Fruit fly (Drosophila melanogaster): ENCODE results near the gene mRNA-cap.

mRNA-cap gene

DNA sequence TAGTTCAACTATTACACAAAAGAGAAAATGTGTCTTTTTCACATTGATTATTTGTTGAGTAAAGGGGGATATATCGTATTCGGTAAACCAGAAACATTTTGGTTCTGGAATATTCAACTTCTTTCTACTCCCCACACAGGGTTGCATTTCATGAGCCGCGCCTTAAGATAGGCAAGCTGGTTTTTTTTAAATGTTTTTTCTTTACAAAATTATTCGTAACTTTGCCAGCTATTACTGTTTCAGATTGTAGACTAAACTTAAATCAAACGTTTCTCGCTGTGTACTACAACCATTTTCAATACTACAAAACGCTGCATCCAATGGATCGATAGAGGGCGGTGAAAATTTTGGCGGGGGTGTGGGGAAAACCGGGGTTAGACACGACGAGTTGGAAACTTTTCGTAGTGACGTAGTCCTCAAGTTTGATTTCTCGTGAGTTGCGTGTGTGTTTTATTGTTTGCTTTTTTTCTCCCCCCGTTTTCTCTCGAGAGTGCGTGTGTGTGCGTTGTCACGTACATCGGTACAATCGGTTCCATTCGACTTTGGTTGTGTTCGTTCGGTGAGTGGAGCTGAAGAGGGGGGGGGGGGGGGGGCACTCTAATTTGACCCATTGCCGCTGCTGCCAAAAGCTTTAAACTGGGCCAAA, 29.0 kb downstream of the mRNA-cap start (continued):
- TF ChIP-seq so (GFP tag; IDR thresholded peaks at IDR 0.05) (no peak), sd (tag; optimal IDR thresholded peaks at IDR 0.05) (no peak), CG11696 (GFP tag; IDR thresholded peaks at IDR 0.05) (no peak), CG6813 (GFP tag; optimal IDR thresholded peaks at IDR 0.05) (no peak), CG10321 (GFP tag; IDR thresholded peaks at IDR 0.05) (no peak), stc (GFP tag; IDR thresholded peaks at IDR 0.05) (no peak), otp (GFP tag; IDR thresholded peaks at IDR 0.05) (no peak), CG13624 (GFP tag; optimal IDR thresholded peaks at IDR 0.05) (no peak), slou (GFP tag; optimal IDR thresholded peaks at IDR 0.05) (no peak), CG13296 (GFP tag; optimal IDR thresholded peaks at IDR 0.05) (peak; percentile 9), Side (GFP tag; optimal IDR thresholded peaks at IDR 0.05) (no peak), chif (GFP tag; optimal IDR thresholded peaks at IDR 0.05) (peak in 1 of 2 experiments; percentile 20), Stat92E (GFP tag; optimal IDR thresholded peaks at IDR 0.05) (no peak), CG14667 (GFP tag; IDR thresholded peaks at IDR 0.05) (no peak), CG30020 (tag; optimal IDR thresholded peaks at IDR 0.05) (no peak), Spps (tag; optimal IDR thresholded peaks at IDR 0.05) (no peak), HmgZ (tag; optimal IDR thresholded peaks at IDR 0.05) (no peak), hbn (GFP tag; IDR thresholded peaks at IDR 0.05; ENCODE audit: partially characterized antibody) (no peak), ci (GFP tag; IDR thresholded peaks at IDR 0.05) (0 out of 3 replicates have a peak, but pooled peaks have one; percentile 31), ara (GFP tag; IDR thresholded peaks at IDR 0.05) (no peak), Fer1 (GFP tag; optimal IDR thresholded peaks at IDR 0.05) (peak; percentile 34), ind (GFP tag; optimal IDR thresholded peaks at IDR 0.05) (peak; percentile 23), Chrac-16 (GFP tag; optimal IDR thresholded peaks at IDR 0.05) (no peak), CG4282 (GFP tag; optimal IDR thresholded peaks at IDR 0.05) (no peak), fd96Cb (tag; optimal IDR thresholded peaks at IDR 0.05) (peak; percentile 33), CG10959 (GFP tag; IDR thresholded peaks at IDR 0.05) (no peak), Asciz (GFP tag; optimal IDR thresholded peaks at IDR 0.05) (no peak), cg (GFP tag; optimal IDR thresholded peaks at IDR 0.05) (peak; percentile 64), Adf1 (GFP tag; IDR thresholded peaks at IDR 0.05) (no peak), CG12155 (GFP tag; optimal IDR thresholded peaks at IDR 0.05) (no peak), CG10267 (tag; optimal IDR thresholded peaks at IDR 0.05) (peak; percentile 6), Dad (GFP tag; optimal IDR thresholded peaks at IDR 0.05) (peak; percentile 28), gro (GFP tag; optimal IDR thresholded peaks at IDR 0.05) (no peak), HHEX (GFP tag; optimal IDR thresholded peaks at IDR 0.05) (peak; percentile 61), lola (GFP tag; optimal IDR thresholded peaks at IDR 0.05) (peak in 1 of 3 experiments; percentile 4), Ada2b (GFP tag; IDR thresholded peaks at IDR 0.05) (peak; percentile 49; the same call in 1 of the 2 replicates), ato (GFP tag; IDR thresholded peaks at IDR 0.05; ENCODE audit: partially characterized antibody) (no peak), Dip2 (GFP tag; IDR thresholded peaks at IDR 0.05) (no peak), CkIIα-i1 (GFP tag; IDR thresholded peaks at IDR 0.05) (no peak), pzg (GFP tag; optimal IDR thresholded peaks at IDR 0.05) (no peak), ham (GFP tag; IDR thresholded peaks at IDR 0.05) (no peak), cato (GFP tag; optimal IDR thresholded peaks at IDR 0.05; ENCODE audit: borderline replicate concordance) (no peak), Tbp (GFP tag; optimal IDR thresholded peaks at IDR 0.05) (no peak), vnd (GFP tag; IDR thresholded peaks at IDR 0.05; ENCODE audit: partially characterized antibody) (no peak), CG16813 (GFP tag; IDR thresholded peaks at IDR 0.05; ENCODE audit: partially characterized antibody) (no peak), pros (GFP tag; optimal IDR thresholded peaks at IDR 0.05) (no peak), wor (GFP tag; IDR thresholded peaks at IDR 0.05) (no peak), HLH3B (GFP tag; IDR thresholded peaks at IDR 0.05) (peak; percentile 36; the same call in 1 of the 2 replicates), hth (optimal IDR thresholded peaks at IDR 0.05) (no peak), kni (GFP tag; optimal IDR thresholded peaks at IDR 0.05) (no peak), CTCF (GFP tag; optimal IDR thresholded peaks at IDR 0.05) (no peak)
